Fruit fly (Drosophila melanogaster) whole organism, adult: ENCODE results near the gene CG34425.

Experiments used
- CG12768 ChIP-seq: fragments of 200-800 bp; sonication (Bioruptor generic); optimal IDR thresholded peaks from 2 replicates; lab custom pipeline; 2017; ENCODE audit warnings: missing biosample characterization, missing genetic modification characterization, mild to moderate bottlenecking, moderate library complexity, missing genetic modification reagents
- CG33017 ChIP-seq: fragments of 200-800 bp; sonication (Bioruptor generic); optimal IDR thresholded peaks from 2 replicates; lab custom pipeline; 2018; ENCODE audit warnings: missing biosample characterization, mild to moderate bottlenecking, missing genetic modification characterization, moderate library complexity
- Crg-1 ChIP-seq: fragments of 200-800 bp; sonication (Bioruptor generic); optimal IDR thresholded peaks from 2 replicates; lab custom pipeline; 2016; ENCODE audit warnings: missing biosample characterization, missing genetic modification characterization
- Mnt ChIP-seq: fragments of 200-800 bp; sonication (Bioruptor generic); optimal IDR thresholded peaks from 2 replicates; lab custom pipeline; 2016; ENCODE audit warnings: missing biosample characterization, mild to moderate bottlenecking, missing genetic modification characterization
- bab1 ChIP-seq: fragments of 200-800 bp; sonication (Bioruptor generic); optimal IDR thresholded peaks from 3 replicates; lab custom pipeline; 2019; ENCODE audit warnings: missing biosample characterization, mild to moderate bottlenecking, missing genetic modification characterization, moderate library complexity
- cic ChIP-seq: fragments of 200-800 bp; sonication (Bioruptor generic); optimal IDR thresholded peaks from 2 replicates; lab custom pipeline; 2017; ENCODE audit warnings: missing biosample characterization, mild to moderate bottlenecking, missing genetic modification characterization, moderate library complexity
- cnc ChIP-seq, 2 experiments: fragments of >200 bp; optimal IDR thresholded peaks; 2 replicates each; lab custom pipeline; 2017
- kay ChIP-seq: fragments of 200-800 bp; sonication (Bioruptor generic); peaks from one replicate; lab custom pipeline; 2016; ENCODE audit warnings: missing biosample characterization, missing genetic modification characterization, borderline replicate concordance
- pad ChIP-seq: fragments of 200-800 bp; sonication (Bioruptor generic); optimal IDR thresholded peaks from 3 replicates; lab custom pipeline; 2017; ENCODE audit warnings: missing biosample characterization, missing genetic modification characterization, mild to moderate bottlenecking, moderate library complexity, missing genetic modification reagents
- tj ChIP-seq: fragments of 200-800 bp; sonication (Bioruptor generic); optimal IDR thresholded peaks from 3 replicates; lab custom pipeline; 2017; ENCODE audit warnings: missing biosample characterization, mild to moderate bottlenecking, missing genetic modification characterization, moderate library complexity
- toe ChIP-seq: fragments of 200-800 bp; sonication (Bioruptor generic); optimal IDR thresholded peaks from 2 replicates; lab custom pipeline; 2016; ENCODE audit warnings: missing biosample characterization, missing genetic modification characterization

DNA sequence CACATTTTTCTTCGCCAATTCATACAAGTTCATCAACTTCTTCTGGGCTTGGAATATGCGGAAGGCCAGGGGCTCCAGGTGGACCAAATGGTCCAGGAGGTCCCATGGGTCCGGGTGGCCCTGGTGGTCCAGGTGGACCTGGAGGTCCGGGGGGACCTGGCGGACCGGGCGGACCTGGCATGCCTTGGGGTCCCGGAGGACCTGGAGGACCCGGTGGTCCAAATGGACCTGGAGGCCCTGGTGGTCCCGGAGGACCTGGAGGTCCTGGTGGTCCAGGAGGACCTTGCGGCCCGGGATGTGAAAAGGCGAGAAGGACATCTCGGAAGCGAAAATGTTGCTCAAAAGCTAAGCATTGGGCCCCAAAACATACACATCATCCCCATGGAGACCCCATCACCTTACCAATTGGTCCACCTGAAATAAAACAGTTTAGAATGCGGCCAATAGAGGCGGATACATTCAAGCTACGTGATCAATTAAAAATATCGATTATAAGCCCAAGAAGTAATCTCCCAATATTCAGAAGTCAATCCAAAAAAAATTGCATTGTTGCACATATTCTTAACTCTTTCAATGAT, 36.5 kb upstream of the CG34425 start:
- TF ChIP-seq cic (GFP tag; lab: Kevin White, UChicago) (no peak), kay (GFP tag; lab: Kevin White, UChicago) (no peak), cnc (optimal IDR thresholded peaks at IDR 0.05; lab: Kevin White, UChicago) (no peak), Mnt (GFP tag; lab: Kevin White, UChicago) (no peak), CG33017 (tag; lab: Kevin White, UChicago) (no peak), Crg-1 (GFP tag; lab: Kevin White, UChicago) (no peak), pad (GFP tag; lab: Kevin White, UChicago) (no peak), tj (GFP tag; lab: Kevin White, UChicago) (no peak), bab1 (GFP tag; lab: Kevin White, UChicago) (no peak), toe (GFP tag; lab: Kevin White, UChicago) (no peak), CG12768 (GFP tag; lab: Kevin White, UChicago) (no peak)
